Worm (Caenorhabditis elegans) whole organism, late embryonic: ENCODE data around the gene nprt-1.

Experiments
- ceh-48 ChIP-seq: sonication (generic microtip); optimal IDR thresholded peaks from 2 replicates; lab custom pipeline; 2016; ENCODE audit warnings: missing genetic modification characterization, inconsistent platforms, missing compliant biosample characterization
- dmd-4 ChIP-seq: sonication (generic microtip); optimal IDR thresholded peaks from 2 replicates; lab custom pipeline; 2016; ENCODE audit warnings: borderline replicate concordance, missing genetic modification characterization, missing compliant biosample characterization
- dve-1 ChIP-seq: sonication (generic microtip); optimal IDR thresholded peaks from 2 replicates; lab custom pipeline; 2017; ENCODE audit warnings: antibody characterized with exemption, mild to moderate bottlenecking, missing genetic modification characterization, missing compliant biosample characterization
- elt-2 ChIP-seq: sonication (generic microtip); optimal IDR thresholded peaks from 2 replicates; lab custom pipeline; 2016; ENCODE audit warnings: missing genetic modification reagents, missing genetic modification characterization, missing compliant biosample characterization
- fkh-10 ChIP-seq: fragments of 150-350 bp; optimal IDR thresholded peaks from 2 replicates; lab custom pipeline; 2014; ENCODE audit warnings: missing biosample characterization, missing genetic modification reagents, missing genetic modification characterization
- hlh-8 ChIP-seq: sonication (generic microtip); optimal IDR thresholded peaks from 2 replicates; lab custom pipeline; 2016; ENCODE audit warnings: missing genotype, missing genetic modification characterization, missing compliant biosample characterization
- pag-3 ChIP-seq: sonication (generic microtip); optimal IDR thresholded peaks from 2 replicates; lab custom pipeline; 2016; ENCODE audit warnings: missing compliant biosample characterization, missing genetic modification characterization, borderline replicate concordance
- tbx-2 ChIP-seq: sonication (generic microtip); optimal IDR thresholded peaks from 2 replicates; lab custom pipeline; 2016; ENCODE audit warnings: missing genetic modification characterization, missing compliant biosample characterization

- TF ChIP-seq tbx-2 (tag; lab: Kevin White, UChicago) (no peak), dve-1 (no peak), ceh-48 (tag; lab: Kevin White, UChicago) (no peak), fkh-10 (GFP tag; lab: Kevin White, UChicago) (no peak), pag-3 (tag; lab: Kevin White, UChicago) (no peak), elt-2 (tag; lab: Kevin White, UChicago) (no peak), hlh-8 (tag; lab: Kevin White, UChicago) (no peak), dmd-4 (tag; lab: Kevin White, UChicago) (no peak)
These were observed 63.9 kb downstream of the nprt-1 start for ce11 chrIV:2826335-2826734.
